Fruit fly (Drosophila melanogaster) Kc167 (cell line): ENCODE results near the gene CalpC.

Experiments
- Myc ChIP-seq: fragments of >200 bp; optimal IDR thresholded peaks from 2 replicates; lab custom pipeline; 2017; ENCODE audit warnings: missing external identifiers
- Sin3A ChIP-seq: fragments of >200 bp; optimal IDR thresholded peaks from 2 replicates; lab custom pipeline; 2018; ENCODE audit warnings: missing external identifiers
- h ChIP-seq: fragments of >200 bp; optimal IDR thresholded peaks from 3 replicates; lab custom pipeline; 2018; ENCODE audit warnings: missing external identifiers
- insv ChIP-seq: fragments of >200 bp; optimal IDR thresholded peaks from 3 replicates; lab custom pipeline; 2018; ENCODE audit warnings: missing external identifiers
- psq ChIP-seq: fragments of >200 bp; optimal IDR thresholded peaks from 2 replicates; lab custom pipeline; 2017; ENCODE audit warnings: missing external identifiers
- ttk ChIP-seq: sonication (Bioruptor generic); optimal IDR thresholded peaks from 2 replicates; lab custom pipeline; 2017; ENCODE audit warnings: missing external identifiers

The CalpC gene

DNA sequence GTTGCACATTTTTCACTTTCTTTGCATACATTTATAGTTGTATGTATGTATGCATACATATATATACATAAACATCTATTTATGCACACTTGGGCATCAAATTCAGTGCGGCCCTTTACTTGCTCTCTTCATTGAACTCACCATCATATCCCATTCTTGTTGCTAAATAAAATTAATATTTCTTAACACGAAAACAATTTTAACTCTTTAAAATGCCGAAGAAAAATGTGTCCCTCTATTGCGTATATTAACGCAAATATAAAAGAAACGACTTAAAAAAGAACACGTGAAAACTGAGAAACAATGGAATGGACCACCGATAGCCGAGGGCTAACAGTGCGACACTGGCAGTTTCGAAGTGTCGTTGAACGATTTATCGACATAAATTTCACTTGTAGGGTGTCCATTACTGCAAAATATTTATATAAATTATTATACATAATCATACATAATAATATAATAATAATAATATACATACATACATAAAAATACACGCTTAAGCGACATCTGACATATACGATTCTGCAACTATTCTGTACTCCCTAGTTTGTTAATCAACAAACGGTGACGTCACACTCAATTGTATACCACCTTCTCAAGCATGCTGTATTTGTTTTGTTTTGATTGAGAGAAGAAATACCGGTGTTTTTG, 33.2 kb downstream of the CalpC start, which contains the start of the genes U2af50 and PIG-Q:
Gene U2af50 (minus strand): TSS at position 370 of the 651 bp plus-strand sequence.
Gene PIG-Q (plus strand): TSS at position 474 of the 651 bp plus-strand sequence.
- no peak for TF ChIP-seq Myc (lab: Kevin White, UChicago)
- TF ChIP-seq Sin3A (lab: Kevin White, UChicago) = no peak
- no peak for TF ChIP-seq insv (lab: Kevin White, UChicago)

DNA sequence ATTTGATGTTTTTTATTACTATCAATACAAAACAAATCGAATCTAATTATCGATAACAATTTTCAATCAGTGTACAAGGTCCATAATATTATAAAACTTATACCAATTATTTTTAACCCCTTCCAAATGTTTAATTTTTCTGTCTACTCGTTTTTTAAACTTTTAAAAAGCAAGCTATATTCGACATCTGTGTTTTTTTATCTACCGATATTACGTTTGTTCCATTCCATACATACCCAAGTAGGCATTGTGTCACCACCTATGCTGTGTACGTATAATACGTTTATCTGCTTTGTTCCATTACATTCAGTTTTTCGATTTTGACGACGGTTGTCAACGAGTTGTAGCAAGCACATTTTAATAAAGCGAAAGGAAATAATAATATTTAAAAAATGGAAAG, 35.7 kb downstream of the CalpC start, which contains the start of gene nonA:
Gene nonA (plus strand): TSS at position 264 of the 400 bp plus-strand sequence.
- TF ChIP-seq ttk (lab: Kevin White, UChicago) = no peak
- no peak for TF ChIP-seq insv (lab: Kevin White, UChicago)
- no peak for TF ChIP-seq h (lab: Kevin White, UChicago)
- TF ChIP-seq Sin3A (lab: Kevin White, UChicago) = no peak
- TF ChIP-seq Myc (lab: Kevin White, UChicago) = no peak

- TF ChIP-seq Myc (lab: Kevin White, UChicago) = no peak
- no peak for TF ChIP-seq psq (lab: Kevin White, UChicago)
- TF ChIP-seq insv (lab: Kevin White, UChicago) = no peak
- TF ChIP-seq h (lab: Kevin White, UChicago) = no peak
- TF ChIP-seq ttk (lab: Kevin White, UChicago) = no peak
- no peak for TF ChIP-seq Sin3A (lab: Kevin White, UChicago)
These were observed 43.0 kb downstream of the CalpC start for dm6 chrX:16368585-16368984.

DNA sequence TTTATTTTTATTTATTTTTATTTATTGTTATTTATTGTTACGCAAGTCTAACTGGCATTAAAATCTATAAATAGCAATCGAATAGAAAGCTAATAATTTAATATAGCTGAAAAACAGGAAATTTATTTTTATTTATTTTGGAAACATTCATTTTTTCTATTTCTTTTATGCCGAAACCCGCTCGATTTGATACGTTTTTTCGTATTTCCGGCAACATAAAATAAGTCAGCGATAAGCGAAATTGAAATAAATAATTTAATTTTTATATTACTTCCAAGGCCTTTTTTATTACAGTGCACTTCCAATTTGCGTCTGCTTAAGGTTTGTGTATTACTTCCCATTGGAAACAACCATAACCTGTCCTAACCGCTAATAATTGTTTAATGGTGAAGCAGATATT, 46.4 kb downstream of the CalpC start:
- no peak for TF ChIP-seq insv (lab: Kevin White, UChicago)

- TF ChIP-seq h (lab: Kevin White, UChicago) = no peak
- no peak for TF ChIP-seq psq (lab: Kevin White, UChicago)
- TF ChIP-seq Sin3A (lab: Kevin White, UChicago) = no peak
- no peak for TF ChIP-seq Myc (lab: Kevin White, UChicago)
- TF ChIP-seq ttk (lab: Kevin White, UChicago) = no peak
- TF ChIP-seq insv (lab: Kevin White, UChicago) = no peak
These were observed 47.2 kb downstream of the CalpC start, which contains the start of gene Fur2 for dm6 chrX:16372492-16373350. Fur2 (plus strand) TSS chrX:16373086.

dm6 chrX:16373541-16373940, 48.0 kb downstream of the CalpC start:
- TF ChIP-seq Sin3A (lab: Kevin White, UChicago) (no peak), h (lab: Kevin White, UChicago) (no peak), ttk (lab: Kevin White, UChicago) (no peak), Myc (lab: Kevin White, UChicago) (no peak), insv (lab: Kevin White, UChicago) (no peak), psq (lab: Kevin White, UChicago) (no peak)

DNA sequence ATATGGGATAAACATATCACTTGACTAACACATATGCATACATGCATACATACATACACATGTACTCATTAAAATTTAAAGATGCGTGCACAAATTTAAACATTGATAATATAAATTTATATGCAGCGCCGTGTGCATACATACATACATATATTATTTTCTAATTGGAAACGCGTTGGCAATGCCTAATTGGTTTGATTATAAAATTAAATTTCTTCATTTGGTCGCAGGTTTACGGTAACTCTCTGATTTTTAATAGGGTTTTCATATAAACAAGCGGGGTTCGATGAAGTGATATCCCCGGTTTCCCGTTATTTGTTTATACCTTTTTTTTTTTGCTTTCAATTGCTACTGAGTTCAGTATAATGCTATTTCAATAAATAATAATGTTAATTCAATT, 48.5 kb downstream of the CalpC start:
- TF ChIP-seq Sin3A (lab: Kevin White, UChicago) (no peak), ttk (lab: Kevin White, UChicago) (no peak), insv (lab: Kevin White, UChicago) (no peak), Myc (lab: Kevin White, UChicago) (no peak), h (lab: Kevin White, UChicago) (no peak), psq (lab: Kevin White, UChicago) (no peak)
